Fruit fly (Drosophila melanogaster): ENCODE measurements around the gene Mcm10.
A peak's percentile ranks its signal among the peaks of the same experiment; 100 is the strongest.

The Mcm10 gene

DNA sequence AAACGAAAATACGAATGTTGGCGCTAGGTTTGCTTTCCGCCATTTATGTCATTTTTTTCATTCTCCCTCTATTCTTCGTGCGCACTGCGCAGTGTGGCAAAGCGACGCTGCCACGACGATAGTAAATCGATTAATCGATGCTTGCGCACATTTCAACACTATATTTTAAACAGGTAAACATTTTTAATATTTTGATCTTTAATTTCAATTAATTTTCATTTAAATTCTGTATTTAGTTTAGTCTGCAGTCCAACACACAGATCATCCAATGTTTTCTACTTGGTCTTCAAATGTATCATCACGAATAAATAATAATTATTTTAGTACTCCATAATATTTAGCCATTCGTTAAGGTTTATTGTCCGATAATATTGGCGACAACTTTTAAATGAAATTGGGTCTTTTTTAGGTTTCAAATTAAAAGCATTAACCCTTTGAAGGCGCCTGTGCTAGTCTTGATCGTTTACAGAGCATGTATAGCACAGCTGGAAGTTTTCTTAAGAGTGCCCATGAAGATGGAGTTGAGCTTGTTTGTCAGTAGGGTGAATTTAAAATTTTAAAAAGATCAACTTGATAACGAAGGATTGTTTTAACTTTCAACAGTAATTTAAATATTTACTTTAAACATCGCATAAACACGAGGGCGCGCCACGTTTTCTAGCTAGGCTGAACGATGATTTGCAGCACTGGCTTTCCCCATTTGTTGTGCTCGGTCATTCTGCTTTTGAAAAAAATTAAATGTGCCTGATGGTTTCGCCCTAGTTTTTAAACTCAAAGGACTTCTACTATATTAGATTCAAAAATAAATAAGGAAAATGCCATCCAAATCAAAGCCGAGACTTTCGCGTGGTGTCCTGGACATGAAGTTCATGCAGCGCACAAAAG lies 23.3 kb upstream of the Mcm10 start, which contains the start of the genes Mpp6 and E2f2 (continued):
- TF ChIP-seq sna (GFP tag; IDR thresholded peaks at IDR 0.05; ENCODE audit: partially characterized antibody): peak; percentile 63
- no peak for TF ChIP-seq Blimp-1 (GFP tag; optimal IDR thresholded peaks at IDR 0.05)
- TF ChIP-seq CG12104 (GFP tag; optimal IDR thresholded peaks at IDR 0.05): peak; percentile 15
- peak; percentile 42 for TF ChIP-seq zfh2 (GFP tag; optimal IDR thresholded peaks at IDR 0.05)
- peak; percentile 61 for TF ChIP-seq CG2120 (GFP tag; optimal IDR thresholded peaks at IDR 0.05)
- TF ChIP-seq ci (GFP tag; IDR thresholded peaks at IDR 0.05): 0 out of 3 replicates have a peak, but pooled peaks have one; percentile 12
- TF ChIP-seq CG42726 (GFP tag; IDR thresholded peaks at IDR 0.05; ENCODE audit: partially characterized antibody): peak; percentile 93
- TF ChIP-seq E2f2 (GFP tag; IDR thresholded peaks at IDR 0.05): peak; percentile 93
- TF ChIP-seq Jarid2 (GFP tag; optimal IDR thresholded peaks at IDR 0.05): no peak
- TF ChIP-seq Dip3 (GFP tag; optimal IDR thresholded peaks at IDR 0.05): peak; percentile 29
- TF ChIP-seq Bteb2 (GFP tag; optimal IDR thresholded peaks at IDR 0.05): peak; percentile 16
- TF ChIP-seq da (GFP tag; optimal IDR thresholded peaks at IDR 0.05): no peak
- peak; percentile 14; the same call in 1 of the 3 replicates for TF ChIP-seq tgo (GFP tag; IDR thresholded peaks at IDR 0.05)
- TF ChIP-seq Mad (GFP tag; optimal IDR thresholded peaks at IDR 0.05): peak; percentile 23
- peak; percentile 91 for TF ChIP-seq CG9932 (GFP tag; IDR thresholded peaks at IDR 0.05)
- TF ChIP-seq Spps (tag; optimal IDR thresholded peaks at IDR 0.05): no peak
- no peak for TF ChIP-seq repo (GFP tag; optimal IDR thresholded peaks at IDR 0.05)
- TF ChIP-seq CG14860 (GFP tag; IDR thresholded peaks at IDR 0.05; ENCODE audit: partially characterized antibody): 0 out of 3 replicates have a peak, but pooled peaks have one; percentile 50
- TF ChIP-seq bab2 (GFP tag; optimal IDR thresholded peaks at IDR 0.05): peak; percentile 18
- peak; percentile 13 for TF ChIP-seq CG2712 (tag; optimal IDR thresholded peaks at IDR 0.05)
- TF ChIP-seq MESR4 (GFP tag; optimal IDR thresholded peaks at IDR 0.05): peak; percentile 34
- no peak for TF ChIP-seq Awh (GFP tag; IDR thresholded peaks at IDR 0.05)
- TF ChIP-seq Optix (GFP tag; IDR thresholded peaks at IDR 0.05): no peak
- peak; percentile 20 for TF ChIP-seq Hr3 (GFP tag; optimal IDR thresholded peaks at IDR 0.05)
- peak; percentile 88 for TF ChIP-seq CG7963 (GFP tag; IDR thresholded peaks at IDR 0.05; ENCODE audit: partially characterized antibody)
- TF ChIP-seq Hr51 (GFP tag; optimal IDR thresholded peaks at IDR 0.05): peak in 1 of 2 experiments; percentile 17
- TF ChIP-seq CG11560 (tag; IDR thresholded peaks at IDR 0.05): peak; percentile 49; the same call in 1 of the 3 replicates
- TF ChIP-seq vfl (GFP tag; optimal IDR thresholded peaks at IDR 0.05): peak; percentile 4
- peak; percentile 3; the same call in 1 of the 2 replicates for TF ChIP-seq CG17612 (GFP tag; IDR thresholded peaks at IDR 0.05)
- peak; percentile 43 for TF ChIP-seq HmgZ (tag; optimal IDR thresholded peaks at IDR 0.05)
- TF ChIP-seq CG3281 (GFP tag; optimal IDR thresholded peaks at IDR 0.05): peak; percentile 4
- no peak for TF ChIP-seq ranshi (GFP tag; IDR thresholded peaks at IDR 0.05)
- peak; percentile 83 for TF ChIP-seq slbo (GFP tag; IDR thresholded peaks at IDR 0.05)
- peak; percentile 81 for TF ChIP-seq hb (GFP tag; IDR thresholded peaks at IDR 0.05; ENCODE audit: partially characterized antibody)
- TF ChIP-seq tio (GFP tag; optimal IDR thresholded peaks at IDR 0.05): peak; percentile 41
- peak; percentile 79 for TF ChIP-seq vnd (GFP tag; IDR thresholded peaks at IDR 0.05; ENCODE audit: partially characterized antibody)
- TF ChIP-seq CG1233 (GFP tag; optimal IDR thresholded peaks at IDR 0.05): no peak
- TF ChIP-seq CG30020 (tag; optimal IDR thresholded peaks at IDR 0.05): peak; percentile 29
- TF ChIP-seq CG17359 (tag; optimal IDR thresholded peaks at IDR 0.05): peak; percentile 4
- TF ChIP-seq Max (GFP tag; optimal IDR thresholded peaks at IDR 0.05): peak; percentile 32
- peak; percentile 56 for TF ChIP-seq CG14710 (tag; optimal IDR thresholded peaks at IDR 0.05)
- TF ChIP-seq CG33557 (GFP tag; optimal IDR thresholded peaks at IDR 0.05): peak; percentile 3
- peak; percentile 59 for TF ChIP-seq Sry-δ (GFP tag; optimal IDR thresholded peaks at IDR 0.05)
- TF ChIP-seq nmo (GFP tag; optimal IDR thresholded peaks at IDR 0.05): peak; percentile 2
- peak; percentile 78 for TF ChIP-seq inv (GFP tag; IDR thresholded peaks at IDR 0.05; ENCODE audit: partially characterized antibody)
- TF ChIP-seq CG2199 (GFP tag; IDR thresholded peaks at IDR 0.05): no peak
- no peak for TF ChIP-seq crol (GFP tag; IDR thresholded peaks at IDR 0.05)
- TF ChIP-seq dm (GFP tag; optimal IDR thresholded peaks at IDR 0.05): peak; percentile 75
